Fruit fly (Drosophila melanogaster): ENCODE measurements around the gene CG1677.

CG1677 gene

DNA sequence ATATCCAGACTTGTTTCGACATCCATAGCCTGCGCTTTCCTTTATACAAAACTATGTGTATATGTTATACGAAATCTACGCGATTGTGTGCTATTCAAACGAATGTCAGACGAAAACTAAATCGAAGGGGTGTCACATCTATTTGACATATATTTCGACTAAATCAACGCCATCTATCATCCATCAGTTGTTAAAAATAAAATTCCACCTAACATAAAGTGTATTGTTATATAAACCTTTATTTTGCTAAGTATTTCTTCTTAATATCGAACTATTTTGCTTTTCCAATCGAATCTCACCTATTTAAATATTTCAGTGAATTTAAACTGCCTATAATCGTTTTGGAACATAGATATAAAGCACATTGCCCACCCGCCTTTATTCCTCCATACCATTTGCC lies 2.5 kb downstream of the CG1677 start, which contains the start of gene CG15035:
Gene CG15035 (minus strand): TSS at position 101 of the 400 bp plus-strand sequence.
- TF ChIP-seq usp (GFP tag; optimal IDR thresholded peaks at IDR 0.05) (no peak), Hnf4 (GFP tag; optimal IDR thresholded peaks at IDR 0.05) (no peak), lola (GFP tag; optimal IDR thresholded peaks at IDR 0.05) (no peak), N (GFP tag; optimal IDR thresholded peaks at IDR 0.05) (no peak), Dif (GFP tag; optimal IDR thresholded peaks at IDR 0.05; ENCODE audit: partially characterized antibody) (no peak), CrebA (GFP tag; optimal IDR thresholded peaks at IDR 0.05; ENCODE audit: borderline replicate concordance) (no peak), fru (GFP tag; optimal IDR thresholded peaks at IDR 0.05) (no peak), CG32264 (GFP tag; optimal IDR thresholded peaks at IDR 0.05) (no peak), HLH106 (tag; optimal IDR thresholded peaks at IDR 0.05) (no peak), Jra (GFP tag; optimal IDR thresholded peaks at IDR 0.05) (no peak), sv (GFP tag; optimal IDR thresholded peaks at IDR 0.05) (no peak)

DNA sequence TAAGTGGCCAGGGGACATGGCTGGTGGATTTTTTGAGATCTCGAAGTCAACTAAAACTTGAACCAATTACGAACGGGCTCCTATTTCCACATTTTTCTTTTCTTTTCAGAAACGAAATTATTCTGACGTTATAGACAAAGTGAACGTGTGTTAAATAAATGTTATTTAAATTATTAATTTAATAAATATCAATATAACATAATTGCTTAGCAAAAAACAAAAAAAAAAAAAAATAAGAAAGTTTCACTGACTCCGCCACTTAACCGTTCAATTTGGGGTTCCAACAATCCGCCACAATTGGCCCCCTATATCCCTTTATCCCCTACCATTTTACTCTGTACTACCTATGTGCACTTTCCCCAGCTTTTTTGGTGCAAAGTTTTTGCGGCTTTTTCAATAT lies 22.7 kb downstream of the CG1677 start, which contains the start of gene CG42781:
Gene CG42781 (minus strand): TSS at position 101 of the 400 bp plus-strand sequence.
- TF ChIP-seq dsf (GFP tag; optimal IDR thresholded peaks at IDR 0.05; ENCODE audit: borderline replicate concordance) (no peak), Rel (GFP tag; optimal IDR thresholded peaks at IDR 0.05) (no peak), Rel (tag; optimal IDR thresholded peaks at IDR 0.05) (no peak), sage (GFP tag; optimal IDR thresholded peaks at IDR 0.05) (no peak), HLH106 (tag; optimal IDR thresholded peaks at IDR 0.05) (no peak), woc (GFP tag; optimal IDR thresholded peaks at IDR 0.05) (no peak), jim (GFP tag; optimal IDR thresholded peaks at IDR 0.05) (no peak), dmrt93B (GFP tag; optimal IDR thresholded peaks at IDR 0.05) (no peak), rgr (GFP tag; optimal IDR thresholded peaks at IDR 0.05) (no peak), CG32264 (GFP tag; optimal IDR thresholded peaks at IDR 0.05) (no peak)

DNA sequence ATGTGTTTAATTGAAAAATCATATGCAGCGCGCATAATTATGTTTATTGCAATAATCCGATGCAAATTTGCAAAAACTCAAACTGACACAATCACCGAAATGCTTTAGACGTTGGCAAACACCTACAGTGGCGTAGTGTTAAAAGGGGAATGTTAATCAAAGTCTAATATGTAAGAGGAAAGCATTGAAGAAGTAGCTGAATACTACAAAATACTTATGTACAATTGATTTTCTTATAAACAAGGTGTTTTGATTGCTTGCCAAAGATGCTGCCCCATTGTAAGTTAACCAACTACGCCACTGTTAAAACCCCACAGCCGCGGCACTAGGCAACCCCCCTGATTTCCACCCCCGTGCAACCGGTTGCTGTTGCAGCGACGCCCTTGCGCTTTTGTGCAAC lies 26.0 kb downstream of the CG1677 start:
- no peak for TF ChIP-seq Mio (GFP tag; optimal IDR thresholded peaks at IDR 0.05)
- TF ChIP-seq Sp1 (GFP tag; optimal IDR thresholded peaks at IDR 0.05) = peak; percentile 41
- no peak for TF ChIP-seq Vsx2 (GFP tag; optimal IDR thresholded peaks at IDR 0.05; ENCODE audit: partially characterized antibody)
- no peak for TF ChIP-seq Abd-B (GFP tag; optimal IDR thresholded peaks at IDR 0.05)
- peak; percentile 6 for TF ChIP-seq dmrt93B (GFP tag; optimal IDR thresholded peaks at IDR 0.05)
- TF ChIP-seq Hnf4 (GFP tag; optimal IDR thresholded peaks at IDR 0.05) = no peak
- peak in 1 of 2 experiments; percentile 40 for TF ChIP-seq foxo (GFP tag; optimal IDR thresholded peaks at IDR 0.05)
- no peak for TF ChIP-seq Rel (GFP tag; optimal IDR thresholded peaks at IDR 0.05)
- no peak for TF ChIP-seq Rel (tag; optimal IDR thresholded peaks at IDR 0.05)
- TF ChIP-seq tai (GFP tag; optimal IDR thresholded peaks at IDR 0.05) = no peak
- TF ChIP-seq OdsH (GFP tag; optimal IDR thresholded peaks at IDR 0.05) = peak; percentile 12
- no peak for TF ChIP-seq Dfd (GFP tag; optimal IDR thresholded peaks at IDR 0.05)
- no peak for TF ChIP-seq lola (GFP tag; optimal IDR thresholded peaks at IDR 0.05)
- peak; percentile 38 for TF ChIP-seq fru (GFP tag; optimal IDR thresholded peaks at IDR 0.05)
- TF ChIP-seq Dif (GFP tag; optimal IDR thresholded peaks at IDR 0.05; ENCODE audit: partially characterized antibody) = no peak
- peak; percentile 43 for TF ChIP-seq HLH106 (tag; optimal IDR thresholded peaks at IDR 0.05)
- peak; percentile 18 for TF ChIP-seq h (GFP tag; optimal IDR thresholded peaks at IDR 0.05)
- no peak for TF ChIP-seq dsf (GFP tag; optimal IDR thresholded peaks at IDR 0.05; ENCODE audit: borderline replicate concordance)
- TF ChIP-seq Jra (GFP tag; optimal IDR thresholded peaks at IDR 0.05) = no peak
- TF ChIP-seq dl (GFP tag; optimal IDR thresholded peaks at IDR 0.05; ENCODE audit: insufficient read depth in 1 of 2, partially characterized antibody in 2 of 2) = no peak
- TF ChIP-seq ey (GFP tag; optimal IDR thresholded peaks at IDR 0.05) = peak; percentile 25

dm6 chrX:7377840-7378239 lies 27.8 kb downstream of the CG1677 start, which contains the start of gene CheA7a:
Gene CheA7a, plus strand, starts transcription at chrX:7378140.
- TF ChIP-seq Vsx2 (GFP tag; optimal IDR thresholded peaks at IDR 0.05; ENCODE audit: partially characterized antibody) (no peak), Rel (GFP tag; optimal IDR thresholded peaks at IDR 0.05) (no peak), Rel (tag; optimal IDR thresholded peaks at IDR 0.05) (no peak), pan (optimal IDR thresholded peaks at IDR 0.05) (no peak), h (GFP tag; optimal IDR thresholded peaks at IDR 0.05) (no peak), Hnf4 (GFP tag; optimal IDR thresholded peaks at IDR 0.05) (no peak), Myc (optimal IDR thresholded peaks at IDR 0.05) (no peak), foxo (GFP tag; optimal IDR thresholded peaks at IDR 0.05) (no peak), Mio (GFP tag; optimal IDR thresholded peaks at IDR 0.05) (no peak)

DNA sequence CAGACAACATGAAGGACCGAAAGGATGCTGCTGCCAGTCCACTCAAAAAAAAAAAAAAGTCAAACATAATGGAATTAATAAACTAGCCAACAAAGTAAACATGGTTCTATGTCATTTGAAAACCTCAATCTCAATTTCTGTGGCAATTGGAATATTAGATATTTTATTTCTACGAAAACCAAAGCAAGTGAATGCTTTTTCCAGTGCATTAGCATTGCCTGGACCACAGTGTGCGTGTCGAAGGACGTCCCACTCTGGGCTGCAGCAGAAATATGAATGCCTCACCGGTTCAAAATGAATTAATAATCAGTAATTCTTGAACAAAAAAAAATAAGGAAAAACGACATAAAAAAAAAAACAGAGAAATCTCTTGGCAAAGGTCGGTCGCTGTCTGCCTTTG lies 33.1 kb downstream of the CG1677 start:
- TF ChIP-seq sv (GFP tag; optimal IDR thresholded peaks at IDR 0.05) (no peak), N (GFP tag; optimal IDR thresholded peaks at IDR 0.05) (no peak), Vsx2 (GFP tag; optimal IDR thresholded peaks at IDR 0.05; ENCODE audit: partially characterized antibody) (no peak), brk (GFP tag; optimal IDR thresholded peaks at IDR 0.05) (no peak), Sp1 (GFP tag; optimal IDR thresholded peaks at IDR 0.05) (no peak), Hnf4 (GFP tag; optimal IDR thresholded peaks at IDR 0.05) (no peak), HLH106 (tag; optimal IDR thresholded peaks at IDR 0.05) (peak; percentile 8), pan (optimal IDR thresholded peaks at IDR 0.05) (no peak), dl (GFP tag; optimal IDR thresholded peaks at IDR 0.05; ENCODE audit: insufficient read depth in 1 of 2, partially characterized antibody in 2 of 2) (no peak), psq (GFP tag; optimal IDR thresholded peaks at IDR 0.05) (no peak), Rel (GFP tag; optimal IDR thresholded peaks at IDR 0.05) (no peak), Rel (tag; optimal IDR thresholded peaks at IDR 0.05) (no peak), GATAd (GFP tag; optimal IDR thresholded peaks at IDR 0.05) (no peak), OdsH (GFP tag; optimal IDR thresholded peaks at IDR 0.05) (no peak), CG32264 (GFP tag; optimal IDR thresholded peaks at IDR 0.05) (no peak), CrebA (GFP tag; optimal IDR thresholded peaks at IDR 0.05; ENCODE audit: borderline replicate concordance) (no peak), dsf (GFP tag; optimal IDR thresholded peaks at IDR 0.05; ENCODE audit: borderline replicate concordance) (no peak), tai (GFP tag; optimal IDR thresholded peaks at IDR 0.05) (no peak), h (GFP tag; optimal IDR thresholded peaks at IDR 0.05) (peak; percentile 16), foxo (GFP tag; optimal IDR thresholded peaks at IDR 0.05) (peak in 1 of 2 experiments; percentile 9)

Measured in whole organism, wandering third instar larva.